Worm (Caenorhabditis elegans) whole organism, L3 larva: Measurements from ENCODE around the gene F35G2.5.

Experiments used
- egl-27 ChIP-seq: sonication (generic microtip); optimal IDR thresholded peaks from 4 replicates; lab custom pipeline; 2017; ENCODE audit warnings: missing biosample characterization, missing genetic modification reagents, missing genetic modification characterization
- lin-39 ChIP-seq: fragments of 150-350 bp; optimal IDR thresholded peaks from 2 replicates; lab custom pipeline; 2018; ENCODE audit warnings: missing biosample characterization, missing genetic modification reagents, missing genetic modification characterization
- pha-4 ChIP-seq: fragments of 150-350 bp; optimal IDR thresholded peaks from 2 replicates; lab custom pipeline; 2014; ENCODE audit warnings: missing biosample characterization, missing genetic modification reagents, missing genetic modification characterization
- zag-1 ChIP-seq: fragments of 150-350 bp; optimal IDR thresholded peaks from 2 replicates; lab custom pipeline; 2014; ENCODE audit warnings: missing biosample characterization, missing genetic modification characterization
- ztf-11 ChIP-seq: fragments of 150-350 bp; optimal IDR thresholded peaks from 2 replicates; lab custom pipeline; 2014; ENCODE audit warnings: missing biosample characterization, missing genetic modification characterization

ce11 chrIV:12218253-12218652, 1.2 kb upstream of the F35G2.5 start:
- TF ChIP-seq ztf-11 (tag; lab: Kevin White, UChicago) (no peak), lin-39 (tag; lab: Kevin White, UChicago) (no peak), zag-1 (tag; lab: Kevin White, UChicago) (no peak), pha-4 (no peak), egl-27 (tag; lab: Kevin White, UChicago) (no peak)
